Fruit fly (Drosophila melanogaster): ENCODE data around the gene CG7330.

- TF ChIP-seq CG16779 (tag; optimal IDR thresholded peaks at IDR 0.05) (no peak), CG6163 (GFP tag; IDR thresholded peaks at IDR 0.05) (peak; percentile 62; the same call in 1 of the 3 replicates)
These were observed 34.4 kb upstream of the CG7330 start for dm6 chr3L:18114038-18114926.
